Worm (Caenorhabditis elegans): ENCODE data around the gene Y53F4B.27.

DNA sequence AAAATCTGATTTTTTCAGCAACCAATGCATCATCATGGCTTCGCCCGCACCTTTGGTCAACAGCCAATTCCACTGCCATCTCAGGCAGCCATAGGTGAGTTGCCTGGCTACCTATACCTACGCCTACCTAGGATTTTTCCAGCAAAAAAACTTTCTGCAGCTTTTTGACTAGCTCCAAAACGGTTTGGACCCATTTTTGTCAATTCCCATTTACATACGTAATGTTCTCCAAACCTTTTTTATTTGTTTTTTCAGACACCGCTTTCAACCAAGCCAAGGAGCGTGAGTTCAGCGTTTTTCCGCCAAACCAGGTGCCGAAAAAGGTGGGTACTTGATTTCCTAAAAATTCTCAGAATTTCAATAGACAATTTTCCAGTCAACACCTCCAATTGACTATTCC, 2.0 kb upstream of the Y53F4B.27 start:
- TF ChIP-seq F13C5.2 (tag; optimal IDR thresholded peaks at IDR 0.05) (no peak), ceh-36 (tag; optimal IDR thresholded peaks at IDR 0.05) (no peak), scrt-1 (GFP tag; IDR thresholded peaks at IDR 0.05) (no peak), hmbx-1 (tag; optimal IDR thresholded peaks at IDR 0.05) (no peak), pes-1 (GFP tag; IDR thresholded peaks at IDR 0.05) (no peak), hnd-1 (tag; optimal IDR thresholded peaks at IDR 0.05) (no peak), ama-1 (optimal IDR thresholded peaks at IDR 0.05) (no peak)
